Worm (Caenorhabditis elegans): ENCODE results near the gene F44A2.3.

The F44A2.3 gene

DNA sequence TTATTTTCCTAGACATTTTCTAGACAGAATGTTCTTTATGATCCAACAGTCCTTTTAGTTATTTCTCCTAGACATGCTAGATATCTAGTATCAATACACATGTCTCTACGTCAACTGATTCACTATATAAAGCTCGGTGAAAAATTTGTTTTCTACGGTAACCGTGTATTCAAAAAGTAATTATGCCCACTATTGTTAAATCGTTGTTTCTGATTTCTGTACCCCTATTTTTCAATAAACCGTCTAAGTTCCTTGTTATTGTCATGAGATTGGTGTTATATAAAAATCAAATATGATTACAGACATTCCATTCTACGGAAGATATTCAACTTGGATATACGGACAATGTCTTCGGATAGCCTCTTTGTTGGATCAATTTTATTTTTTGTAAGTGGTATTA lies 47.7 kb downstream of the F44A2.3 start, which contains the start of gene srx-46:
Gene srx-46, plus strand, starts transcription at position 301 of the 400 bp plus-strand sequence.
- TF ChIP-seq ama-1 (optimal IDR thresholded peaks at IDR 0.05) (no peak), ceh-36 (tag; optimal IDR thresholded peaks at IDR 0.05) (no peak), ets-7 (tag; optimal IDR thresholded peaks at IDR 0.05) (no peak), B0310.2 (tag; optimal IDR thresholded peaks at IDR 0.05) (no peak), hmbx-1 (tag; optimal IDR thresholded peaks at IDR 0.05) (no peak), hmg-4 (GFP tag; optimal IDR thresholded peaks at IDR 0.05) (no peak), F13C5.2 (tag; optimal IDR thresholded peaks at IDR 0.05) (no peak), sea-1 (GFP tag; conservative IDR thresholded peaks at IDR 0.05) (no peak), tra-4 (tag; optimal IDR thresholded peaks at IDR 0.05) (no peak), scrt-1 (GFP tag; IDR thresholded peaks at IDR 0.05) (no peak), hnd-1 (tag; optimal IDR thresholded peaks at IDR 0.05) (no peak), aly-1 (tag; optimal IDR thresholded peaks at IDR 0.05) (no peak), ceh-13 (GFP tag; optimal IDR thresholded peaks at IDR 0.05) (no peak), flt-1 (GFP tag; IDR thresholded peaks at IDR 0.05) (no peak), pes-1 (GFP tag; IDR thresholded peaks at IDR 0.05) (no peak), tbx-11 (GFP tag; IDR thresholded peaks at IDR 0.05) (no peak), tbx-37 (GFP tag; conservative IDR thresholded peaks at IDR 0.05) (no peak)

DNA sequence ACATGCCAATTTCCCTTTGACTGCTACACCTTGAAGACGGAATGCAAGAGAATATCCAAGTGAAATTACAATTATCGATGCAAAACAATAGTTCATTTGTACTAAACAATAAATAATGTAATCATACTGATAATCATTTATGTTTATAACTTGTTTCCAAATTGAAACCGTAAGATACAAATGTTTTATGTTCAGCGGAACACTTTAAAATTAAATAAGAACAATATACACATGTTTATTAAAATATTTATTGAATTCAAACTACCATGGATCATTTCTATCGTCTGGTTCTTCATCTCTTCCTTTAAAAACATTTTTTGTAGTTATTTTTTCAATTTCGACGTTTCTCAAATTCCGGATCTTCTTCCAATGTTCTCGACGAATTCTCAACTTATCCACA lies 50.2 kb downstream of the F44A2.3 start, which contains the start of gene ttr-40:
Gene ttr-40, minus strand, starts transcription at position 101 of the 400 bp plus-strand sequence.
- TF ChIP-seq scrt-1 (GFP tag; IDR thresholded peaks at IDR 0.05) (no peak), tbx-37 (GFP tag; conservative IDR thresholded peaks at IDR 0.05) (no peak), B0310.2 (tag; optimal IDR thresholded peaks at IDR 0.05) (no peak), hnd-1 (tag; optimal IDR thresholded peaks at IDR 0.05) (no peak), pes-1 (GFP tag; IDR thresholded peaks at IDR 0.05) (no peak), ceh-36 (tag; optimal IDR thresholded peaks at IDR 0.05) (no peak), sea-1 (GFP tag; conservative IDR thresholded peaks at IDR 0.05) (no peak)

DNA sequence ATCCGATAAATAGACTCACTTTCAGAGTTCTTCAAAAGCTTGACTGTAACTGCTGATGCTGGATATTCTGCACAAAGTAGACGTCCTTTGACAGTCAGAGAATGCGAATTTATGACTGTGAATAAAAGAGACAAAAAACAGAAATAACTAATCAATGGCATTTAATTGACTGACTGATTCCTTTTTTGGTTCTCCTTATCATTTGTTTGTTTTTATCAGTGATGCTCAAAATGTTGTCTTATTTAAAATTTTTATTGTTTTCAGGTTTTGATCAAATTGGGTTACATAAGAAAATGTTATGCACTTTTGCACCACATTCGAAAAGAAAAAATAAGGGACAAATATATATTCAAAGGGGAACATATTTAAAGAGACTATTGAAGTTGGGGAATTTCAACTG lies 51.1 kb downstream of the F44A2.3 start, which contains the start of gene ttr-49:
Gene ttr-49, minus strand, starts transcription at position 171 of the 400 bp plus-strand sequence.
- no peak for TF ChIP-seq ceh-36 (tag; optimal IDR thresholded peaks at IDR 0.05)
- no peak for TF ChIP-seq hmbx-1 (tag; optimal IDR thresholded peaks at IDR 0.05)
- no peak for TF ChIP-seq ama-1 (optimal IDR thresholded peaks at IDR 0.05)
- TF ChIP-seq sea-1 (GFP tag; conservative IDR thresholded peaks at IDR 0.05): no peak
- no peak for TF ChIP-seq pes-1 (GFP tag; IDR thresholded peaks at IDR 0.05)
- TF ChIP-seq aly-1 (tag; optimal IDR thresholded peaks at IDR 0.05): no peak
- TF ChIP-seq F13C5.2 (tag; optimal IDR thresholded peaks at IDR 0.05): no peak
- no peak for TF ChIP-seq scrt-1 (GFP tag; IDR thresholded peaks at IDR 0.05)
- no peak for TF ChIP-seq ceh-13 (GFP tag; optimal IDR thresholded peaks at IDR 0.05)
- TF ChIP-seq B0310.2 (tag; optimal IDR thresholded peaks at IDR 0.05): no peak
- no peak for TF ChIP-seq hmg-4 (GFP tag; optimal IDR thresholded peaks at IDR 0.05)
- TF ChIP-seq ets-7 (tag; optimal IDR thresholded peaks at IDR 0.05): no peak
- no peak for TF ChIP-seq tra-4 (tag; optimal IDR thresholded peaks at IDR 0.05)
- TF ChIP-seq tbx-37 (GFP tag; conservative IDR thresholded peaks at IDR 0.05): no peak
- no peak for TF ChIP-seq hnd-1 (tag; optimal IDR thresholded peaks at IDR 0.05)
- no peak for TF ChIP-seq flt-1 (GFP tag; IDR thresholded peaks at IDR 0.05)
- no peak for TF ChIP-seq tbx-11 (GFP tag; IDR thresholded peaks at IDR 0.05)

DNA sequence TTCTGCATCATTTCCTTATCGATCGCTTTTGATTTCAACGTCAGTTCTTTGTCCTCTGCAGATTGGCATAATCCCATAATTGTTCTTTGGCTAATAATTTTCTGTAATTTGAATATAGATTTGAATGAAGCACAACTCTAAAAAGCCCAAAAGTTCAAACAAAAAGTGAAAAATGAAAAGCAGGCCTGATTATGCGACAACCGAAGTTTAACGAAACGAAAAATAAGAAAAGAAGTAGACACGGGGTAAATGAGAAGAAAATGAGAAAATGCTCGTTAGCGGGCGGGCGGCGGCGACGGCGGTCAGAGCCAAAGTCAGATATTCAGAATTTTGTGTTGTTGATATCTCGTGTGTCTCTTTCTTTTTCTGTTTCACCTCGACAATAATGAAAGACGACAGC lies 54.5 kb downstream of the F44A2.3 start, which contains the start of gene gpa-3:
Gene gpa-3, minus strand, starts transcription at position 101 of the 400 bp plus-strand sequence.
- no peak for TF ChIP-seq F13C5.2 (tag; optimal IDR thresholded peaks at IDR 0.05)
- TF ChIP-seq ets-7 (tag; optimal IDR thresholded peaks at IDR 0.05): no peak
- TF ChIP-seq scrt-1 (GFP tag; IDR thresholded peaks at IDR 0.05): no peak
- no peak for TF ChIP-seq ceh-13 (GFP tag; optimal IDR thresholded peaks at IDR 0.05)
- TF ChIP-seq tbx-37 (GFP tag; conservative IDR thresholded peaks at IDR 0.05): no peak
- no peak for TF ChIP-seq flt-1 (GFP tag; IDR thresholded peaks at IDR 0.05)
- TF ChIP-seq hmg-4 (GFP tag; optimal IDR thresholded peaks at IDR 0.05): no peak
- no peak for TF ChIP-seq hmbx-1 (tag; optimal IDR thresholded peaks at IDR 0.05)
- TF ChIP-seq ceh-36 (tag; optimal IDR thresholded peaks at IDR 0.05): no peak
- TF ChIP-seq hnd-1 (tag; optimal IDR thresholded peaks at IDR 0.05): no peak
- TF ChIP-seq tra-4 (tag; optimal IDR thresholded peaks at IDR 0.05): no peak
- TF ChIP-seq aly-1 (tag; optimal IDR thresholded peaks at IDR 0.05): no peak
